Worm (Caenorhabditis elegans) whole organism, mixed stage, embryonic: ENCODE measurements around the gene C07A9.10.

Experiments
- M03D4.4 ChIP-seq: sonication (generic microtip); optimal IDR thresholded peaks from 2 replicates; lab custom pipeline; 2017; ENCODE audit warnings: mild to moderate bottlenecking, missing genetic modification characterization, missing compliant biosample characterization
- bed-3 ChIP-seq: fragments of 200-800 bp; sonication (Bioruptor generic); optimal IDR thresholded peaks from 3 replicates; lab custom pipeline; 2018; ENCODE audit warnings: mild to moderate bottlenecking, missing genetic modification characterization, moderate library complexity, missing compliant biosample characterization
- blmp-1 ChIP-seq: fragments of 150-350 bp; optimal IDR thresholded peaks from 2 replicates; lab custom pipeline; 2014; ENCODE audit warnings: missing biosample characterization, missing genetic modification characterization
- ceh-39 ChIP-seq: fragments of 150-350 bp; optimal IDR thresholded peaks from 2 replicates; lab custom pipeline; 2014; ENCODE audit warnings: missing biosample characterization, missing genetic modification characterization
- ceh-43 ChIP-seq: fragments of 200-800 bp; sonication (Bioruptor generic); optimal IDR thresholded peaks from 2 replicates; lab custom pipeline; 2018; ENCODE audit warnings: mild to moderate bottlenecking, missing genetic modification characterization, moderate library complexity, missing compliant biosample characterization
- ceh-83 ChIP-seq: fragments of 200-800 bp; sonication (Bioruptor generic); optimal IDR thresholded peaks from 2 replicates; lab custom pipeline; 2018; ENCODE audit warnings: mild to moderate bottlenecking, missing genetic modification characterization, missing compliant biosample characterization
- ces-1 ChIP-seq: fragments of 150-350 bp; optimal IDR thresholded peaks from 2 replicates; lab custom pipeline; 2014; ENCODE audit warnings: missing biosample characterization, missing genetic modification reagents, missing genetic modification characterization
- drap-1 ChIP-seq: fragments of 200-800 bp; sonication (Bioruptor generic); optimal IDR thresholded peaks from 3 replicates; lab custom pipeline; 2018; ENCODE audit warnings: mild to moderate bottlenecking, missing genetic modification characterization, missing compliant biosample characterization
- elt-1 ChIP-seq: sonication (generic microtip); optimal IDR thresholded peaks from 2 replicates; lab custom pipeline; 2017; ENCODE audit warnings: missing genetic modification characterization, mild to moderate bottlenecking, missing compliant biosample characterization, antibody characterized with exemption, moderate library complexity, borderline replicate concordance; ENCODE audit not compliant: insufficient read depth
- elt-3 ChIP-seq: fragments of 150-350 bp; optimal IDR thresholded peaks from 2 replicates; lab custom pipeline; 2014; ENCODE audit warnings: missing biosample characterization, missing genetic modification characterization
- flh-1 ChIP-seq: fragments of 200-800 bp; sonication (Bioruptor generic); optimal IDR thresholded peaks from 2 replicates; lab custom pipeline; 2018; ENCODE audit warnings: mild to moderate bottlenecking, missing genetic modification characterization, moderate library complexity, missing compliant biosample characterization
- ham-2 ChIP-seq: fragments of 200-800 bp; sonication (Bioruptor generic); optimal IDR thresholded peaks from 2 replicates; lab custom pipeline; 2018; ENCODE audit warnings: mild to moderate bottlenecking, missing genetic modification characterization, missing compliant biosample characterization
- hlh-1 ChIP-seq: fragments of 150-350 bp; optimal IDR thresholded peaks from 2 replicates; lab custom pipeline; 2014; ENCODE audit warnings: missing biosample characterization, missing genetic modification reagents, missing genetic modification characterization
- lin-32 ChIP-seq: fragments of 200-800 bp; sonication (Bioruptor generic); optimal IDR thresholded peaks from 2 replicates; lab custom pipeline; 2018; ENCODE audit warnings: mild to moderate bottlenecking, missing genetic modification characterization, missing compliant biosample characterization
- lsy-2 ChIP-seq: fragments of 150-350 bp; optimal IDR thresholded peaks from 2 replicates; lab custom pipeline; 2014; ENCODE audit warnings: missing biosample characterization, missing genetic modification characterization
- mab-5 ChIP-seq: fragments of 150-350 bp; optimal IDR thresholded peaks from 2 replicates; lab custom pipeline; 2014; ENCODE audit warnings: missing biosample characterization, missing genetic modification characterization
- mep-1 ChIP-seq: fragments of 150-350 bp; optimal IDR thresholded peaks from 2 replicates; lab custom pipeline; 2017; ENCODE audit warnings: missing biosample characterization, missing genetic modification reagents, missing genetic modification characterization, inconsistent platforms
- mls-2 ChIP-seq: sonication (generic microtip); optimal IDR thresholded peaks from 2 replicates; lab custom pipeline; 2016; ENCODE audit warnings: mild to moderate bottlenecking, missing genetic modification characterization, moderate library complexity, missing compliant biosample characterization
- nhr-12 ChIP-seq: fragments of 150-350 bp; optimal IDR thresholded peaks from 2 replicates; lab custom pipeline; 2014; ENCODE audit warnings: missing biosample characterization, missing genetic modification characterization
- nhr-2 ChIP-seq: fragments of 150-350 bp; optimal IDR thresholded peaks from 2 replicates; lab custom pipeline; 2014; ENCODE audit warnings: missing biosample characterization, missing genetic modification characterization
- nhr-237 ChIP-seq: fragments of 150-350 bp; optimal IDR thresholded peaks from 2 replicates; lab custom pipeline; 2014; ENCODE audit warnings: missing biosample characterization, missing genetic modification characterization
- nhr-76 ChIP-seq: sonication (generic microtip); optimal IDR thresholded peaks from 2 replicates; lab custom pipeline; 2017; ENCODE audit warnings: missing biosample characterization, missing genetic modification characterization
- pha-4 ChIP-seq: fragments of 150-350 bp; optimal IDR thresholded peaks from 2 replicates; lab custom pipeline; 2018; ENCODE audit warnings: missing biosample characterization, missing genetic modification reagents, missing genetic modification characterization
- sptf-1 ChIP-seq: sonication (generic microtip); optimal IDR thresholded peaks from 2 replicates; lab custom pipeline; 2017; ENCODE audit warnings: mild to moderate bottlenecking, missing genetic modification characterization, moderate library complexity, missing compliant biosample characterization
- tbx-8 ChIP-seq: fragments of 200-800 bp; sonication (Bioruptor generic); optimal IDR thresholded peaks from 2 replicates; lab custom pipeline; 2018; ENCODE audit warnings: mild to moderate bottlenecking, missing genetic modification characterization, moderate library complexity, missing compliant biosample characterization
- unc-120 ChIP-seq: sonication (generic microtip); optimal IDR thresholded peaks from 2 replicates; lab custom pipeline; 2017; ENCODE audit warnings: missing genetic modification characterization, missing compliant biosample characterization; ENCODE audit not compliant: poor library complexity, severe bottlenecking
- unc-39 ChIP-seq: fragments of 150-350 bp; optimal IDR thresholded peaks from 2 replicates; lab custom pipeline; 2014; ENCODE audit warnings: missing biosample characterization, missing genetic modification characterization
- unc-62 ChIP-seq: fragments of 150-350 bp; optimal IDR thresholded peaks from 2 replicates; lab custom pipeline; 2014; ENCODE audit warnings: missing biosample characterization, missing genetic modification reagents, missing genetic modification characterization
- zip-8 ChIP-seq: fragments of 150-350 bp; optimal IDR thresholded peaks from 2 replicates; lab custom pipeline; 2014; ENCODE audit warnings: missing biosample characterization, missing genetic modification characterization
- ztf-11 ChIP-seq: fragments of 150-350 bp; optimal IDR thresholded peaks from 2 replicates; lab custom pipeline; 2014; ENCODE audit warnings: missing biosample characterization, missing genetic modification characterization

Gene C07A9.10

ce11 chrIII:9685959-9686358 is at the start of gene C07A9.10:
Gene C07A9.10, minus strand, starts transcription at chrIII:9686059.
- TF ChIP-seq ceh-39: no peak
- TF ChIP-seq drap-1: no peak
- no peak for TF ChIP-seq ztf-11
- TF ChIP-seq ces-1 (GFP tag; lab: Kevin White, UChicago): no peak

ce11 chrIII:9734030-9734429 is 48.2 kb upstream of the C07A9.10 start:
- no peak for TF ChIP-seq bed-3 (GFP tag; lab: Kevin White, UChicago)
- peak; percentile 15 for TF ChIP-seq unc-62 (GFP tag; lab: Kevin White, UChicago)

ce11 chrIII:9733333-9733732 is 47.5 kb upstream of the C07A9.10 start:
- TF ChIP-seq bed-3 (GFP tag; lab: Kevin White, UChicago): no peak
- TF ChIP-seq lsy-2 (tag; lab: Kevin White, UChicago): no peak
- TF ChIP-seq zip-8 (tag; lab: Kevin White, UChicago): no peak
- no peak for TF ChIP-seq drap-1
- no peak for TF ChIP-seq ztf-11
- no peak for TF ChIP-seq elt-3 (tag; lab: Kevin White, UChicago)
- no peak for TF ChIP-seq nhr-12 (tag; lab: Kevin White, UChicago)
- no peak for TF ChIP-seq elt-1 (tag; lab: Kevin White, UChicago)
- TF ChIP-seq unc-62 (GFP tag; lab: Kevin White, UChicago): no peak
- TF ChIP-seq flh-1 (GFP tag; lab: Kevin White, UChicago): no peak
- TF ChIP-seq nhr-2 (tag; lab: Kevin White, UChicago): no peak
- no peak for TF ChIP-seq ceh-39
- TF ChIP-seq mep-1 (tag; lab: Kevin White, UChicago): no peak
- no peak for TF ChIP-seq blmp-1 (tag; lab: Kevin White, UChicago)

- TF ChIP-seq mab-5 (tag; lab: Kevin White, UChicago): no peak
- no peak for TF ChIP-seq ztf-11
- peak; percentile 2 for TF ChIP-seq hlh-1 (tag; lab: Kevin White, UChicago)
- no peak for TF ChIP-seq sptf-1 (tag; lab: Kevin White, UChicago)
- no peak for TF ChIP-seq lsy-2 (tag; lab: Kevin White, UChicago)
- peak; percentile 69 for TF ChIP-seq unc-62 (GFP tag; lab: Kevin White, UChicago)
- TF ChIP-seq unc-120 (tag; lab: Kevin White, UChicago): no peak
- TF ChIP-seq tbx-8 (GFP tag; lab: Kevin White, UChicago): no peak
Observed at ce11 chrIII:9731313-9731912, 45.6 kb upstream of the C07A9.10 start.

- TF ChIP-seq lin-32 (no peak), nhr-237 (tag; lab: Kevin White, UChicago) (no peak), ceh-83 (GFP tag; lab: Kevin White, UChicago) (no peak), unc-39 (tag; lab: Kevin White, UChicago) (no peak), nhr-76 (tag; lab: Kevin White, UChicago) (no peak), flh-1 (GFP tag; lab: Kevin White, UChicago) (no peak), ces-1 (GFP tag; lab: Kevin White, UChicago) (no peak), elt-3 (tag; lab: Kevin White, UChicago) (no peak), ceh-43 (GFP tag; lab: Kevin White, UChicago) (no peak), pha-4 (tag; lab: Kevin White, UChicago) (no peak), unc-62 (GFP tag; lab: Kevin White, UChicago) (no peak)
Observed at ce11 chrIII:9730407-9730806, 44.5 kb upstream of the C07A9.10 start.

ce11 chrIII:9727439-9727838 is 41.6 kb upstream of the C07A9.10 start, which contains the start of gene C07A9.12:
Gene C07A9.12, minus strand, starts transcription at chrIII:9727539.
- TF ChIP-seq mls-2 (tag; lab: Kevin White, UChicago): no peak
- no peak for TF ChIP-seq pha-4 (tag; lab: Kevin White, UChicago)
- no peak for TF ChIP-seq ham-2
- no peak for TF ChIP-seq nhr-2 (tag; lab: Kevin White, UChicago)
- TF ChIP-seq flh-1 (GFP tag; lab: Kevin White, UChicago): no peak
- TF ChIP-seq unc-120 (tag; lab: Kevin White, UChicago): no peak
- no peak for TF ChIP-seq nhr-12 (tag; lab: Kevin White, UChicago)
- no peak for TF ChIP-seq zip-8 (tag; lab: Kevin White, UChicago)
- TF ChIP-seq M03D4.4 (tag; lab: Kevin White, UChicago): no peak
